Worm (Caenorhabditis elegans) whole organism, young adult: Measurements from ENCODE around the gene K09E4.1.

Experiments used
- B0019.2 ChIP-seq: fragments of 200-800 bp; sonication (Bioruptor generic); conservative IDR thresholded peaks from 2 replicates; pipeline ENCODE4 v1.3.6; 2022; ENCODE audit warnings: missing genetic modification reagents, missing genetic modification characterization, missing compliant biosample characterization
- B0035.1 ChIP-seq: sonication (generic microtip); optimal IDR thresholded peaks from 2 replicates; lab custom pipeline; 2016; ENCODE audit warnings: missing genetic modification characterization, mild to moderate bottlenecking, missing compliant biosample characterization, missing genotype, missing genetic modification reagents
- B0261.1 ChIP-seq: sonication (generic microtip); optimal IDR thresholded peaks from 2 replicates; lab custom pipeline; 2016; ENCODE audit warnings: mild to moderate bottlenecking, missing genetic modification characterization, moderate library complexity, missing compliant biosample characterization
- B0336.3 ChIP-seq: fragments of 200-800 bp; sonication (Bioruptor generic); IDR thresholded peaks from 2 replicates; pipeline ENCODE4 v1.3.6; 2022; ENCODE audit warnings: missing genetic modification characterization, missing compliant biosample characterization
- D2030.7 ChIP-seq: fragments of 200-800 bp; sonication (Bioruptor generic); IDR thresholded peaks from 2 replicates; pipeline ENCODE4 v1.3.6; 2022; ENCODE audit warnings: missing genetic modification reagents, missing genetic modification characterization, missing compliant biosample characterization
- F10E7.11 ChIP-seq: sonication (generic microtip); optimal IDR thresholded peaks from 2 replicates; lab custom pipeline; 2017; ENCODE audit warnings: mild to moderate bottlenecking, missing genetic modification characterization, moderate library complexity, missing compliant biosample characterization
- F22D6.2 ChIP-seq: sonication (generic microtip); optimal IDR thresholded peaks from 2 replicates; lab custom pipeline; 2016; ENCODE audit warnings: mild to moderate bottlenecking, missing genetic modification characterization, missing compliant biosample characterization
- F23B12.7 ChIP-seq: sonication (generic microtip); optimal IDR thresholded peaks from 2 replicates; lab custom pipeline; 2017; ENCODE audit warnings: missing genetic modification characterization, mild to moderate bottlenecking, missing compliant biosample characterization, antibody characterized with exemption, moderate library complexity; ENCODE audit not compliant: insufficient read depth
- F37B4.10 ChIP-seq: fragments of 200-800 bp; sonication (Bioruptor generic); IDR thresholded peaks from 2 replicates; pipeline ENCODE4 v1.3.6; 2022; ENCODE audit warnings: missing genetic modification characterization, missing compliant biosample characterization
- F55B11.4 ChIP-seq: sonication (generic microtip); optimal IDR thresholded peaks from 2 replicates; lab custom pipeline; 2016; ENCODE audit warnings: missing compliant biosample characterization, missing genetic modification characterization, borderline replicate concordance; ENCODE audit not compliant: insufficient read depth
- F57A8.1 ChIP-seq: fragments of 200-800 bp; sonication (Bioruptor generic); optimal IDR thresholded peaks from 2 replicates; lab custom pipeline; 2018; ENCODE audit warnings: mild to moderate bottlenecking, missing genetic modification characterization, moderate library complexity, missing compliant biosample characterization
- F57C9.4 ChIP-seq: sonication (generic microtip); optimal IDR thresholded peaks from 2 replicates; lab custom pipeline; 2017; ENCODE audit warnings: mild to moderate bottlenecking, missing genetic modification characterization, missing compliant biosample characterization
- K12H6.12 ChIP-seq: fragments of 200-800 bp; sonication (Bioruptor generic); optimal IDR thresholded peaks from 2 replicates; lab custom pipeline; 2018; ENCODE audit warnings: mild to moderate bottlenecking, missing genetic modification characterization, missing compliant biosample characterization
- T26A5.8 ChIP-seq: sonication (generic microtip); optimal IDR thresholded peaks from 2 replicates; lab custom pipeline; 2016; ENCODE audit warnings: missing genetic modification characterization, missing compliant biosample characterization
- Y53F4B.3 ChIP-seq: fragments of 200-800 bp; sonication (Bioruptor generic); IDR thresholded peaks from 2 replicates; pipeline ENCODE4 v1.3.6; 2022; ENCODE audit warnings: missing genetic modification reagents, missing genetic modification characterization, missing compliant biosample characterization
- Y95B8A.8 ChIP-seq: fragments of 200-800 bp; sonication (Bioruptor generic); IDR thresholded peaks from 2 replicates; pipeline ENCODE4 v1.3.6; 2022; ENCODE audit warnings: missing genetic modification reagents, missing genetic modification characterization, missing compliant biosample characterization
- aptf-2 ChIP-seq: fragments of 200-800 bp; sonication (Bioruptor generic); conservative IDR thresholded peaks from 2 replicates; pipeline ENCODE4 v1.3.6; 2022; ENCODE audit warnings: missing genetic modification reagents, missing genetic modification characterization, missing compliant biosample characterization
- atf-7 ChIP-seq: sonication (generic microtip); optimal IDR thresholded peaks from 2 replicates; lab custom pipeline; 2017; ENCODE audit warnings: mild to moderate bottlenecking, missing genetic modification characterization, missing compliant biosample characterization
- athp-1 ChIP-seq: sonication (generic microtip); optimal IDR thresholded peaks from 2 replicates; lab custom pipeline; 2017; ENCODE audit warnings: mild to moderate bottlenecking, missing genetic modification characterization, missing compliant biosample characterization
- attf-3 ChIP-seq: fragments of 200-800 bp; sonication (Bioruptor generic); conservative IDR thresholded peaks from 2 replicates; pipeline ENCODE4 v1.3.6; 2022; ENCODE audit warnings: missing genetic modification reagents, missing genetic modification characterization, missing compliant biosample characterization
- bed-2 ChIP-seq: fragments of 200-800 bp; sonication (Bioruptor generic); IDR thresholded peaks from 2 replicates; pipeline ENCODE4 v1.3.6; 2022; ENCODE audit warnings: missing genetic modification reagents, missing genetic modification characterization, missing compliant biosample characterization
- ceh-40 ChIP-seq: fragments of 200-800 bp; sonication (Bioruptor generic); IDR thresholded peaks from 2 replicates; pipeline ENCODE4 v1.3.6; 2022; ENCODE audit warnings: missing genetic modification characterization, missing compliant biosample characterization
- ceh-91 ChIP-seq: fragments of 200-800 bp; sonication (Bioruptor generic); IDR thresholded peaks from 2 replicates; pipeline ENCODE4 v1.3.6; 2022; ENCODE audit warnings: missing genetic modification reagents, missing genetic modification characterization, missing compliant biosample characterization
- die-1 ChIP-seq: sonication (generic microtip); optimal IDR thresholded peaks from 2 replicates; lab custom pipeline; 2016; ENCODE audit warnings: missing genotype, mild to moderate bottlenecking, missing genetic modification characterization, missing compliant biosample characterization
- dpff-1 ChIP-seq: sonication (generic microtip); optimal IDR thresholded peaks from 2 replicates; lab custom pipeline; 2017; ENCODE audit warnings: mild to moderate bottlenecking, missing genetic modification characterization, missing compliant biosample characterization
- egrh-3 ChIP-seq: fragments of 200-800 bp; sonication (Bioruptor generic); IDR thresholded peaks from 2 replicates; pipeline ENCODE4 v1.3.6; 2022; ENCODE audit warnings: missing genetic modification reagents, missing genetic modification characterization, missing compliant biosample characterization
- him-1 ChIP-seq: sonication (generic microtip); optimal IDR thresholded peaks from 2 replicates; lab custom pipeline; 2016; ENCODE audit warnings: missing genotype, missing genetic modification reagents, missing genetic modification characterization, missing compliant biosample characterization
- hmg-1.2 ChIP-seq: fragments of 200-800 bp; sonication (Bioruptor generic); IDR thresholded peaks from 2 replicates; pipeline ENCODE4 v1.3.6; 2022; ENCODE audit warnings: missing genetic modification reagents, missing genetic modification characterization, missing compliant biosample characterization
- hrde-1 ChIP-seq: sonication (generic microtip); optimal IDR thresholded peaks from 2 replicates; lab custom pipeline; 2016; ENCODE audit warnings: missing genetic modification characterization, mild to moderate bottlenecking, missing compliant biosample characterization, moderate library complexity, missing genotype, missing genetic modification reagents, borderline replicate concordance
- lag-1 ChIP-seq: fragments of 200-800 bp; sonication (Bioruptor generic); IDR thresholded peaks from 2 replicates; pipeline ENCODE4 v1.3.6; 2022; ENCODE audit warnings: missing genetic modification reagents, missing genetic modification characterization, missing compliant biosample characterization
- let-526 ChIP-seq: fragments of 200-800 bp; sonication (Bioruptor generic); IDR thresholded peaks from 2 replicates; pipeline ENCODE4 v1.3.6; 2022; ENCODE audit warnings: missing genetic modification reagents, missing genetic modification characterization, missing compliant biosample characterization
- let-607 ChIP-seq, 2 experiments: fragments of 200-800 bp in 1 of 2; sonication (Bioruptor generic) in 1 of 2; sonication (generic microtip) in 1 of 2; optimal IDR thresholded peaks; 2 replicates each; lab custom pipeline; 2016 to 2018; ENCODE audit warnings: mild to moderate bottlenecking in 2 of 2, missing compliant biosample characterization in 2 of 2, missing genetic modification characterization in 2 of 2, moderate library complexity in 2 of 2, missing genotype in 1 of 2
- lin-26 ChIP-seq: fragments of 200-800 bp; sonication (Bioruptor generic); IDR thresholded peaks from 2 replicates; pipeline ENCODE4 v1.3.6; 2022; ENCODE audit warnings: missing genetic modification reagents, missing genetic modification characterization, missing compliant biosample characterization
- lin-35 ChIP-seq, 3 experiments: fragments of 150-350 bp in 2 of 3; sonication (generic microtip) in 1 of 3; optimal IDR thresholded peaks; 2 replicates each; lab custom pipeline; 2014 to 2018; ENCODE audit warnings: missing biosample characterization in 3 of 3, missing genetic modification characterization in 3 of 3, missing genetic modification reagents in 3 of 3
- lsy-27 ChIP-seq: sonication (generic microtip); optimal IDR thresholded peaks from 2 replicates; lab custom pipeline; 2017; ENCODE audit warnings: missing genetic modification characterization, mild to moderate bottlenecking, missing compliant biosample characterization, antibody characterized with exemption, missing genotype, borderline replicate concordance; ENCODE audit not compliant: insufficient read depth
- madf-6 ChIP-seq: fragments of 200-800 bp; sonication (Bioruptor generic); IDR thresholded peaks from 2 replicates; pipeline ENCODE4 v1.3.6; 2022; ENCODE audit warnings: missing genetic modification reagents, missing genetic modification characterization, missing compliant biosample characterization
- mel-28 ChIP-seq: sonication (generic microtip); optimal IDR thresholded peaks from 2 replicates; lab custom pipeline; 2016; ENCODE audit warnings: borderline replicate concordance, mild to moderate bottlenecking, missing genetic modification characterization, missing compliant biosample characterization
- mes-4 ChIP-seq: sonication (generic microtip); optimal IDR thresholded peaks from 2 replicates; lab custom pipeline; 2016; ENCODE audit warnings: missing genotype, missing genetic modification characterization, missing compliant biosample characterization
- mxl-1 ChIP-seq: sonication (generic microtip); optimal IDR thresholded peaks from 2 replicates; lab custom pipeline; 2016; ENCODE audit warnings: missing genetic modification characterization, missing compliant biosample characterization
- nhr-179 ChIP-seq: sonication (generic microtip); optimal IDR thresholded peaks from 2 replicates; lab custom pipeline; 2016; ENCODE audit warnings: mild to moderate bottlenecking, missing genetic modification characterization, missing compliant biosample characterization
- nhr-27 ChIP-seq: fragments of 200-800 bp; sonication (Bioruptor generic); optimal IDR thresholded peaks from 2 replicates; lab custom pipeline; 2018; ENCODE audit warnings: mild to moderate bottlenecking, missing genetic modification characterization, moderate library complexity, missing compliant biosample characterization
- rcor-1 ChIP-seq: fragments of 200-800 bp; sonication (Bioruptor generic); IDR thresholded peaks from 2 replicates; pipeline ENCODE4 v1.3.6; 2022; ENCODE audit warnings: missing genetic modification reagents, missing genetic modification characterization, missing compliant biosample characterization
- repo-1 ChIP-seq: sonication (generic microtip); optimal IDR thresholded peaks from 2 replicates; lab custom pipeline; 2017; ENCODE audit warnings: mild to moderate bottlenecking, missing genetic modification characterization, missing compliant biosample characterization
- sdz-38 ChIP-seq: sonication (generic microtip); optimal IDR thresholded peaks from 2 replicates; lab custom pipeline; 2016; ENCODE audit warnings: missing genotype, missing genetic modification characterization, missing compliant biosample characterization
- somi-1 ChIP-seq: fragments of 200-800 bp; sonication (Bioruptor generic); optimal IDR thresholded peaks from 2 replicates; lab custom pipeline; 2018; ENCODE audit warnings: mild to moderate bottlenecking, missing genetic modification characterization, missing compliant biosample characterization
- tlf-1 ChIP-seq: fragments of 200-800 bp; sonication (Bioruptor generic); optimal IDR thresholded peaks from 2 replicates; lab custom pipeline; 2018; ENCODE audit warnings: mild to moderate bottlenecking, missing genetic modification characterization, missing compliant biosample characterization
- ztf-26 ChIP-seq: sonication (generic microtip); optimal IDR thresholded peaks from 2 replicates; lab custom pipeline; 2017; ENCODE audit warnings: missing genetic modification characterization, missing compliant biosample characterization
- ztf-28 ChIP-seq: fragments of 200-800 bp; sonication (Bioruptor generic); IDR thresholded peaks from 2 replicates; pipeline ENCODE4 v1.3.6; 2022; ENCODE audit warnings: missing genetic modification reagents, missing genetic modification characterization, missing compliant biosample characterization
- ztf-6 ChIP-seq: fragments of 200-800 bp; sonication (Bioruptor generic); IDR thresholded peaks from 2 replicates; pipeline ENCODE4 v1.3.6; 2022; ENCODE audit warnings: missing genetic modification reagents, missing genetic modification characterization, missing compliant biosample characterization

K09E4.1 gene

ce11 chrII:14154357-14154756 lies 16.7 kb downstream of the K09E4.1 start, which contains the start of gene Y48B6A.1 (continued):
- TF ChIP-seq mel-28 (tag; lab: Kevin White, UChicago) (no peak), nhr-179 (tag; lab: Kevin White, UChicago) (no peak), ceh-40 (no peak), F57C9.4 (tag; lab: Kevin White, UChicago) (no peak), repo-1 (tag; lab: Kevin White, UChicago) (no peak), nhr-27 (tag; lab: Kevin White, UChicago) (no peak), mxl-1 (tag; lab: Kevin White, UChicago) (no peak), lin-35 (GFP tag; optimal IDR thresholded peaks at IDR 0.05; lab: Kevin White, UChicago) (peak in 2 of 3 experiments; percentile 39 to 90), F23B12.7 (tag; lab: Kevin White, UChicago) (peak; percentile 93), atf-7 (tag; lab: Kevin White, UChicago) (peak; percentile 21), ceh-91 (GFP tag; lab: Robert Waterston, UW) (peak; percentile 87), let-526 (GFP tag; lab: Robert Waterston, UW) (peak; percentile 91), B0336.3 (peak; percentile 62; the same call in 1 of the 2 replicates), him-1 (tag; lab: Kevin White, UChicago) (peak; percentile 52), lin-26 (GFP tag; lab: Robert Waterston, UW) (no peak), D2030.7 (GFP tag; lab: Robert Waterston, UW) (peak; percentile 95), hrde-1 (tag; lab: Kevin White, UChicago) (no peak), Y53F4B.3 (GFP tag; lab: Robert Waterston, UW) (no peak), ztf-28 (GFP tag; lab: Robert Waterston, UW) (peak; percentile 96), lag-1 (GFP tag; lab: Robert Waterston, UW) (peak; percentile 69; the same call in 1 of the 2 replicates), mes-4 (tag; lab: Kevin White, UChicago) (no peak), F22D6.2 (tag; lab: Kevin White, UChicago) (peak; percentile 38), B0019.2 (GFP tag; lab: Robert Waterston, UW) (peak; percentile 79), let-607 (tag; optimal IDR thresholded peaks at IDR 0.05; lab: Kevin White, UChicago) (peak; percentile 42 to 69), F10E7.11 (tag; lab: Kevin White, UChicago) (no peak), ztf-26 (tag; lab: Kevin White, UChicago) (peak; percentile 56), rcor-1 (GFP tag; lab: Robert Waterston, UW) (peak; percentile 87), K12H6.12 (peak; percentile 91), lsy-27 (no peak), F55B11.4 (tag; lab: Kevin White, UChicago) (no peak), somi-1 (peak; percentile 32), ztf-6 (GFP tag; lab: Robert Waterston, UW) (peak; percentile 88), B0261.1 (tag; lab: Kevin White, UChicago) (peak; percentile 16), athp-1 (peak; percentile 89), madf-6 (GFP tag; lab: Robert Waterston, UW) (peak; percentile 80), B0035.1 (no peak), Y95B8A.8 (GFP tag; lab: Robert Waterston, UW) (peak; percentile 91), bed-2 (peak; percentile 80; the same call in 1 of the 2 replicates), sdz-38 (tag; lab: Kevin White, UChicago) (no peak), die-1 (peak; percentile 2), attf-3 (GFP tag; lab: Robert Waterston, UW) (peak; percentile 66), aptf-2 (GFP tag; lab: Robert Waterston, UW) (peak; percentile 88), tlf-1 (GFP tag; lab: Kevin White, UChicago) (peak; percentile 85), egrh-3 (GFP tag; lab: Robert Waterston, UW) (peak; percentile 82), F57A8.1 (GFP tag; lab: Kevin White, UChicago) (peak; percentile 36), dpff-1 (no peak), T26A5.8 (tag; lab: Kevin White, UChicago) (no peak), F37B4.10 (GFP tag; lab: Robert Waterston, UW) (no peak), hmg-1.2 (GFP tag; lab: Robert Waterston, UW) (peak; percentile 76)
